Fruit fly (Drosophila melanogaster): ENCODE measurements around the gene CG10584.

Gene CG10584

dm6 chr3L:21056792-21057567, 25.8 kb upstream of the CG10584 start (continued):
- TF ChIP-seq CG7368 (GFP tag; optimal IDR thresholded peaks at IDR 0.05): peak; percentile 46
- peak; percentile 13 for TF ChIP-seq Blimp-1 (GFP tag; optimal IDR thresholded peaks at IDR 0.05)
- no peak for TF ChIP-seq CG8119 (GFP tag; IDR thresholded peaks at IDR 0.05)
- peak; percentile 63 for TF ChIP-seq CG3919 (GFP tag; optimal IDR thresholded peaks at IDR 0.05)
- peak; percentile 16; the same call in 1 of the 2 replicates for TF ChIP-seq CG11294 (GFP tag; IDR thresholded peaks at IDR 0.05)
- TF ChIP-seq CG6276 (GFP tag; optimal IDR thresholded peaks at IDR 0.05): peak; percentile 36
- TF ChIP-seq vri (GFP tag; optimal IDR thresholded peaks at IDR 0.05): no peak
- TF ChIP-seq CG9139 (GFP tag; optimal IDR thresholded peaks at IDR 0.05): no peak
- TF ChIP-seq CG34406 (GFP tag; optimal IDR thresholded peaks at IDR 0.05): peak; percentile 58
- TF ChIP-seq CG16779 (tag; optimal IDR thresholded peaks at IDR 0.05): peak; percentile 26
- TF ChIP-seq CG6854 (GFP tag; optimal IDR thresholded peaks at IDR 0.05): peak; percentile 86
- TF ChIP-seq acj6 (GFP tag; optimal IDR thresholded peaks at IDR 0.05): peak; percentile 66
- TF ChIP-seq Eip93F (GFP tag; optimal IDR thresholded peaks at IDR 0.05): no peak
- TF ChIP-seq dac (GFP tag; optimal IDR thresholded peaks at IDR 0.05): peak; percentile 5
- peak; percentile 80 for TF ChIP-seq esn (GFP tag; optimal IDR thresholded peaks at IDR 0.05)
- no peak for TF ChIP-seq Hr38 (GFP tag; optimal IDR thresholded peaks at IDR 0.05)
- peak; percentile 25; the same call in 1 of the 3 replicates for TF ChIP-seq eg (GFP tag; IDR thresholded peaks at IDR 0.05)
- TF ChIP-seq CG1621 (tag; optimal IDR thresholded peaks at IDR 0.05): no peak
- peak; percentile 66 for TF ChIP-seq Sox14 (GFP tag; optimal IDR thresholded peaks at IDR 0.05)
- TF ChIP-seq Eip78C (GFP tag): peak; percentile 96
- TF ChIP-seq dsx (GFP tag; optimal IDR thresholded peaks at IDR 0.05; ENCODE audit: poor library complexity, severe bottlenecking): no peak
- TF ChIP-seq CG6792 (GFP tag; optimal IDR thresholded peaks at IDR 0.05): peak; percentile 60
- peak in 1 of 2 experiments; percentile 83 for TF ChIP-seq salr (GFP tag; optimal IDR thresholded peaks at IDR 0.05)
- peak; percentile 28; the same call in 2 of the 3 replicates for TF ChIP-seq CG6163 (GFP tag; IDR thresholded peaks at IDR 0.05)

DNA sequence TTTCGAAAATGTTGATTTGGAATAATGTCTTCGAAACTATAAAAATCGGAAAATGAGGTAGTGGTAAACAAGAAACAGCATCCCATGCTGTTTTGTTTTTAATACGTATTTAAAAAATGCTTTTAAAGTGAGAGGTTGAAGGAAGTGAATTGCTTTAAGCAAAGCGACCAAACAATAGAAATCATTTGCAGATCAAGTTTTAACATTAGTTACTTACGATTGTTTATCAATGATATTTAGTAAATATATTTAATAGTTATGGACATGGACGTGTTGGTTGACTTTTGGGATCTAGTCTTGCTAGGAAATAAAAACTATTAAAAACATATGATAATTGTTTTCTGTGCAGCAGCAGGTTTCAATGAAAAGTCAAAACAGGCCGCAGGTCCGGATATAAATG, 25.1 kb upstream of the CG10584 start:
- no peak for TF ChIP-seq CG16779 (tag; optimal IDR thresholded peaks at IDR 0.05)
- TF ChIP-seq CG1621 (tag; optimal IDR thresholded peaks at IDR 0.05): no peak
- TF ChIP-seq Met (GFP tag; optimal IDR thresholded peaks at IDR 0.05): peak; percentile 4
- peak; percentile 38 for TF ChIP-seq Ets96B (tag; optimal IDR thresholded peaks at IDR 0.05)
- peak; percentile 40 for TF ChIP-seq net (GFP tag; optimal IDR thresholded peaks at IDR 0.05)
- TF ChIP-seq Lpt (GFP tag; optimal IDR thresholded peaks at IDR 0.05): peak; percentile 21
- peak; percentile 34 for TF ChIP-seq CG6792 (GFP tag; optimal IDR thresholded peaks at IDR 0.05)
- peak; percentile 17 for TF ChIP-seq achi (GFP tag; optimal IDR thresholded peaks at IDR 0.05)
- peak; percentile 75 for TF ChIP-seq CG32006 (GFP tag; optimal IDR thresholded peaks at IDR 0.05)
- TF ChIP-seq OdsH (GFP tag; optimal IDR thresholded peaks at IDR 0.05): peak; percentile 44
- peak; percentile 32; the same call in 1 of the 3 replicates for TF ChIP-seq eg (GFP tag; IDR thresholded peaks at IDR 0.05)
- TF ChIP-seq Sox14 (GFP tag; optimal IDR thresholded peaks at IDR 0.05): peak; percentile 2
- TF ChIP-seq Eip78C (GFP tag): peak; percentile 78
- TF ChIP-seq CG4318 (GFP tag; optimal IDR thresholded peaks at IDR 0.05): peak; percentile 66
- TF ChIP-seq CG8632 (GFP tag; optimal IDR thresholded peaks at IDR 0.05): peak; percentile 31
- peak; percentile 53 for TF ChIP-seq CG6276 (GFP tag; optimal IDR thresholded peaks at IDR 0.05)
- TF ChIP-seq CG3919 (GFP tag; optimal IDR thresholded peaks at IDR 0.05): peak; percentile 39
- TF ChIP-seq fd85E (GFP tag; optimal IDR thresholded peaks at IDR 0.05): no peak
- no peak for TF ChIP-seq Smox (GFP tag; optimal IDR thresholded peaks at IDR 0.05)
- TF ChIP-seq spab (GFP tag; optimal IDR thresholded peaks at IDR 0.05): peak; percentile 5
- no peak; the same call in 2 of the 3 replicates for TF ChIP-seq CG6163 (GFP tag; IDR thresholded peaks at IDR 0.05)
- TF ChIP-seq salr (GFP tag; optimal IDR thresholded peaks at IDR 0.05): peak in 1 of 2 experiments; percentile 16
- peak; percentile 35 for TF ChIP-seq CG6808 (GFP tag; optimal IDR thresholded peaks at IDR 0.05)
- peak; percentile 48 for TF ChIP-seq Hr4 (GFP tag; optimal IDR thresholded peaks at IDR 0.05)
- peak; percentile 21 for TF ChIP-seq acj6 (GFP tag; optimal IDR thresholded peaks at IDR 0.05)
- TF ChIP-seq vri (GFP tag; optimal IDR thresholded peaks at IDR 0.05): no peak
- peak; percentile 11 for TF ChIP-seq CG11762 (GFP tag; optimal IDR thresholded peaks at IDR 0.05; ENCODE audit: insufficient read depth)
- TF ChIP-seq pdm3 (GFP tag; optimal IDR thresholded peaks at IDR 0.05): peak; percentile 56
- peak; percentile 25 for TF ChIP-seq CG10669 (GFP tag; optimal IDR thresholded peaks at IDR 0.05)
- peak; percentile 40 for TF ChIP-seq CG10631 (GFP tag; optimal IDR thresholded peaks at IDR 0.05)
- peak; percentile 9 for TF ChIP-seq CG3032 (tag; optimal IDR thresholded peaks at IDR 0.05)
- TF ChIP-seq CG8319 (GFP tag; optimal IDR thresholded peaks at IDR 0.05): no peak
- TF ChIP-seq cyc (GFP tag; optimal IDR thresholded peaks at IDR 0.05): no peak
- TF ChIP-seq esn (GFP tag; optimal IDR thresholded peaks at IDR 0.05): peak; percentile 8
- peak; percentile 11; the same call in 1 of the 2 replicates for TF ChIP-seq CG15336 (GFP tag; IDR thresholded peaks at IDR 0.05)
- no peak for TF ChIP-seq CG8119 (GFP tag; IDR thresholded peaks at IDR 0.05)
